Worm (Caenorhabditis elegans): ENCODE data around the gene C07A4.3.

DNA sequence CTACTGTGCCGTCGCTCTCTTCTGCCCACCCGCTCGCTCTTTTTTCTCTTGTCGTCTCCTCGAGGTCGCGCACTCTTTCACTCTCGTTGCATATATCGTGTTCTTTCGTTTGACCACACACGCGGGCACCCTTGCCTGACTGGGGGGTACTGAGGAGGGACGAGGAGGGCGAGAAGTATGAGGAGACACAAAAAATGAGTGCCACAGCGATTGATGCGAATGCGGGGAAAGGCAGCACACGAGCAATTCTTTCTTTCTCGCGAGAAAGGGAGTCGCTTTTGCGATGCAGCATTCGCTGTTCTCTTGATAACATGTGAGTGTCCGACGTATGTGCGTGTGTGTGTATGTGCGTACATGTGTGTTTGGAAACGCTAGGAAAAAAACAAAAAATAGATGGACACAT lies 13.7 kb downstream of the C07A4.3 start:
- TF ChIP-seq lsy-12 (tag; optimal IDR thresholded peaks at IDR 0.05) = peak; percentile 68
- TF ChIP-seq hmg-11 (tag; optimal IDR thresholded peaks at IDR 0.05) = peak; percentile 94
- no peak for TF ChIP-seq daf-12 (tag; optimal IDR thresholded peaks at IDR 0.05)
- TF ChIP-seq unc-39 (tag; optimal IDR thresholded peaks at IDR 0.05) = no peak
- peak; percentile 55 for TF ChIP-seq elt-2 (tag; optimal IDR thresholded peaks at IDR 0.05)
- no peak for TF ChIP-seq ama-1 (optimal IDR thresholded peaks at IDR 0.05)
- TF ChIP-seq jun-1 (tag; optimal IDR thresholded peaks at IDR 0.05) = peak; percentile 74
- TF ChIP-seq mdl-1 (tag; optimal IDR thresholded peaks at IDR 0.05) = peak; percentile 87
- TF ChIP-seq ceh-16 (tag; optimal IDR thresholded peaks at IDR 0.05) = no peak
- TF ChIP-seq pha-4 (tag; optimal IDR thresholded peaks at IDR 0.05) = peak; percentile 74

Measured in whole organism, L3 larva.